Fruit fly (Drosophila melanogaster) Kc167 (cell line): Measurements from ENCODE around the gene CG6418.

Experiments used
- Myc ChIP-seq: fragments of >200 bp; optimal IDR thresholded peaks from 2 replicates; lab custom pipeline; 2017; ENCODE audit warnings: missing external identifiers
- Sin3A ChIP-seq: fragments of >200 bp; optimal IDR thresholded peaks from 2 replicates; lab custom pipeline; 2018; ENCODE audit warnings: missing external identifiers
- h ChIP-seq: fragments of >200 bp; optimal IDR thresholded peaks from 3 replicates; lab custom pipeline; 2018; ENCODE audit warnings: missing external identifiers
- psq ChIP-seq: fragments of >200 bp; optimal IDR thresholded peaks from 2 replicates; lab custom pipeline; 2017; ENCODE audit warnings: missing external identifiers
- ttk ChIP-seq: sonication (Bioruptor generic); optimal IDR thresholded peaks from 2 replicates; lab custom pipeline; 2017; ENCODE audit warnings: missing external identifiers

DNA sequence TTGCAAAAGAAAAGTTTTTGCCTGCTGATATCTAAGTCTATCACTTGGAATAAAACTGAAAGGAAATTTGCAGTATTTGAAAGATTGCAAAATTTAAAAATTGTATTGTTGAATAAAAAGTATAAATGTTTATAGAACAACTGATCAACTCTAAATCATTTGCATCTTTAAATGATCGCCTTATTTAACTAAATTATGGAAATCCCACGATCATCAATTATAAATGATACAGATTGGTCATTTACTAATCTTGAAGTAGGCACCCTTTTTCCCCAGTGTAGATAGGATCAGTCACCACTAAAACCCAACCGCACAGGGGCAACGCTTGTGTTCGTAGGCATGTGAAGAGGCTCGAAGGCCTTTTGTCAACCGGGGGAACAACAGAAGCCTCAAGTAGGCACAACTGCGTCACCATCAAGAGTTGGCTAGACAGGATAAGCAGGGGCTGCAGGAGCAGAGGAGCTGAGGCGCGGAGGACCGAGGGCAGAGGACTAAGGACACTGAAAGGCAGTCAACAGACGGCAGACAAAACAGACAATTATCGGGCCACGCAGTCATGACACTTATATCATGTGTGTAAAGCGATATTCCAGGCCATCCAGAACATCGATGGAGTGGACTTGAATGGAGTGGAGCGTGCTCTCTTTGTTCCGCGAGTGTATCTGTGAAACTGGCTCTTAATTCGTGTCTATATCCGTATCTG, 30.9 kb downstream of the CG6418 start:
- no peak for TF ChIP-seq Myc (lab: Kevin White, UChicago)
- no peak for TF ChIP-seq h
- TF ChIP-seq ttk = no peak
- TF ChIP-seq psq (lab: Kevin White, UChicago) = no peak
- no peak for TF ChIP-seq Sin3A (lab: Kevin White, UChicago)
